Worm (Caenorhabditis elegans): Measurements from ENCODE around the gene cnp-2.

Gene cnp-2

DNA sequence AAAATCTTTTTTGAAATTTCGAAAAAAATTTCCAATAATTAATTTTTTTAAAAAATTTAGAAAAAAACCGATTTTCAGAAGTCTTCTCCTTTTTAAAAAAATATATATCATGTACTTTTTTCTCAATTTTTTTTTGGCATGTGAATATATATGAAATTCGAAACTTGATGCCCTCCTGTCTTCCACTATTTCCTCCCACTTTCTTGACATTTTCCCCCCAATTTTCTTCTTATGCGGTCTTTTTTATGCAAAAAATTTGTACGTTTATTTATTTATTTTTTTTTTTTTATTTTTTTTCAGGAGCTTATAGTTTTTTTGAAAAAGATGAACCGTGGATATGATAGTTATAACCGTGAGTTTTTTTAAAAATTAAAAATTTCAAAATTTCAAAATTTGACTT lies at the start of gene cnp-2:
Gene cnp-2, plus strand, starts transcription at position 301 of the 400 bp plus-strand sequence.
- TF ChIP-seq ref-1 (GFP tag; conservative IDR thresholded peaks at IDR 0.05) (no peak), cog-1 (tag; optimal IDR thresholded peaks at IDR 0.05) (no peak), ztf-23 (GFP tag; IDR thresholded peaks at IDR 0.05) (no peak), flt-1 (GFP tag; IDR thresholded peaks at IDR 0.05) (no peak), ztf-29 (GFP tag; IDR thresholded peaks at IDR 0.05) (no peak), tab-1 (GFP tag; IDR thresholded peaks at IDR 0.05) (no peak), T22C8.4 (GFP tag; IDR thresholded peaks at IDR 0.05) (no peak), med-1 (GFP tag; optimal IDR thresholded peaks at IDR 0.05; ENCODE audit: insufficient read depth) (no peak), klf-2 (GFP tag; conservative IDR thresholded peaks at IDR 0.05) (no peak)

ce11 chrII:12711490-12711889 lies 49.1 kb upstream of the cnp-2 start:
- TF ChIP-seq med-1 (GFP tag; optimal IDR thresholded peaks at IDR 0.05; ENCODE audit: insufficient read depth), result no peak
- no peak for TF ChIP-seq tab-1 (GFP tag; IDR thresholded peaks at IDR 0.05)
- TF ChIP-seq ztf-23 (GFP tag; IDR thresholded peaks at IDR 0.05), result no peak
- TF ChIP-seq klf-2 (GFP tag; conservative IDR thresholded peaks at IDR 0.05), result no peak
- TF ChIP-seq T22C8.4 (GFP tag; IDR thresholded peaks at IDR 0.05), result no peak
- no peak for TF ChIP-seq ztf-29 (GFP tag; IDR thresholded peaks at IDR 0.05)
- TF ChIP-seq ref-1 (GFP tag; conservative IDR thresholded peaks at IDR 0.05), result no peak
- no peak for TF ChIP-seq flt-1 (GFP tag; IDR thresholded peaks at IDR 0.05)

- TF ChIP-seq ref-1 (GFP tag; conservative IDR thresholded peaks at IDR 0.05) (no peak), cog-1 (tag; optimal IDR thresholded peaks at IDR 0.05) (no peak), klf-2 (GFP tag; conservative IDR thresholded peaks at IDR 0.05) (no peak), tab-1 (GFP tag; IDR thresholded peaks at IDR 0.05) (no peak), flt-1 (GFP tag; IDR thresholded peaks at IDR 0.05) (no peak), T22C8.4 (GFP tag; IDR thresholded peaks at IDR 0.05) (no peak), ztf-23 (GFP tag; IDR thresholded peaks at IDR 0.05) (no peak), ztf-29 (GFP tag; IDR thresholded peaks at IDR 0.05) (no peak), med-1 (GFP tag; optimal IDR thresholded peaks at IDR 0.05; ENCODE audit: insufficient read depth) (no peak)
Measured at ce11 chrII:12715757-12716350, 44.7 kb upstream of the cnp-2 start.

- TF ChIP-seq ref-1 (GFP tag; conservative IDR thresholded peaks at IDR 0.05), result no peak
Measured at ce11 chrII:12722049-12722448, 38.5 kb upstream of the cnp-2 start.

ce11 chrII:12722685-12723287 lies 37.8 kb upstream of the cnp-2 start:
- no peak for TF ChIP-seq med-1 (GFP tag; optimal IDR thresholded peaks at IDR 0.05; ENCODE audit: insufficient read depth)
- TF ChIP-seq klf-2 (GFP tag; conservative IDR thresholded peaks at IDR 0.05), result no peak
- TF ChIP-seq ztf-29 (GFP tag; IDR thresholded peaks at IDR 0.05), result no peak
- no peak for TF ChIP-seq T22C8.4 (GFP tag; IDR thresholded peaks at IDR 0.05)
- TF ChIP-seq ref-1 (GFP tag; conservative IDR thresholded peaks at IDR 0.05), result no peak
- no peak for TF ChIP-seq flt-1 (GFP tag; IDR thresholded peaks at IDR 0.05)
- TF ChIP-seq tab-1 (GFP tag; IDR thresholded peaks at IDR 0.05), result no peak
- no peak for TF ChIP-seq cog-1 (tag; optimal IDR thresholded peaks at IDR 0.05)
- TF ChIP-seq ztf-23 (GFP tag; IDR thresholded peaks at IDR 0.05), result no peak

DNA sequence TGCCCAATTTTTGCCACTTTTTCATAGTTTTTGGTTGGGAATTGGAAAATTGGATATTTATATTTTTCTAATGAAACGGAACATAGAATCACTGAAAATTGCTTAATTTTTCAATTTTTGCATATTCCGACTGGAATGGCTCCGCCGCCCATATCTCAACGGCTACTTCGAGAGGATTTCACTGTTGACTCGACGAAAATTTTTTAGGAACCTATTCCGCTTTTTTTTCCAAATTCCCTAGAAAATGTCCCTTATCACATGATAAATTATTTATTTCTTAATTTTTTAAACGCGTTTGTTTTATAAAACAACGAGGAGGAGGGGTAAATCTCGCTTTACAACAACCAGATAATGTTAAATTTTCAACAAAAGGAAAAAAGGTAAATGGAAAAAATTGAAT lies 33.9 kb upstream of the cnp-2 start:
- TF ChIP-seq ref-1 (GFP tag; conservative IDR thresholded peaks at IDR 0.05), result no peak
- TF ChIP-seq klf-2 (GFP tag; conservative IDR thresholded peaks at IDR 0.05), result no peak
- TF ChIP-seq cog-1 (tag; optimal IDR thresholded peaks at IDR 0.05), result no peak

- TF ChIP-seq klf-2 (GFP tag; conservative IDR thresholded peaks at IDR 0.05), result no peak
Measured at ce11 chrII:12727871-12728270, 32.7 kb upstream of the cnp-2 start.

DNA sequence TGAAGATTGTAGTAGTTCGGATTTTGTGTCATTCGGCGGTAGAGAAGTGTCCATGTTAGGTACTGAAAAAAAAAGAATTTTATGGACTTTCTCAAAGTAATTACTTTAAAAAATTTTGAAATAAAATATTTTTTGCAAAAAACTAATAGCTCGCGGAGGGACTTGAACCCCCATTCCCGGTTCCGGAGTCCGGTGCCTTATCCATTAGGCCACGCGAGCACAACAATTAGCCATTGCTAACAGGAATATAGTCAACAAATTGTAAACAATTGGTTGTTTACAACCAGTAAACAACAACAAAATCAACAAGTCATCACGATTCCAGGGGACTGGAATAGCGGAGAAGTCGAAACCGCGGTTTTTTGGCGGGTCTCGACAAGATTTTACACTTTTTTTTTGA lies 32.0 kb upstream of the cnp-2 start:
- TF ChIP-seq T22C8.4 (GFP tag; IDR thresholded peaks at IDR 0.05) (no peak), ztf-29 (GFP tag; IDR thresholded peaks at IDR 0.05) (no peak), flt-1 (GFP tag; IDR thresholded peaks at IDR 0.05) (no peak), tab-1 (GFP tag; IDR thresholded peaks at IDR 0.05) (no peak), ref-1 (GFP tag; conservative IDR thresholded peaks at IDR 0.05) (no peak), klf-2 (GFP tag; conservative IDR thresholded peaks at IDR 0.05) (no peak), ztf-23 (GFP tag; IDR thresholded peaks at IDR 0.05) (no peak), cog-1 (tag; optimal IDR thresholded peaks at IDR 0.05) (no peak)

ce11 chrII:12729952-12730351 lies 30.6 kb upstream of the cnp-2 start:
- TF ChIP-seq cog-1 (tag; optimal IDR thresholded peaks at IDR 0.05), result no peak
- TF ChIP-seq tab-1 (GFP tag; IDR thresholded peaks at IDR 0.05), result no peak
- no peak for TF ChIP-seq klf-2 (GFP tag; conservative IDR thresholded peaks at IDR 0.05)
- no peak for TF ChIP-seq ref-1 (GFP tag; conservative IDR thresholded peaks at IDR 0.05)
- no peak for TF ChIP-seq ztf-23 (GFP tag; IDR thresholded peaks at IDR 0.05)
- no peak for TF ChIP-seq ztf-29 (GFP tag; IDR thresholded peaks at IDR 0.05)
- no peak for TF ChIP-seq flt-1 (GFP tag; IDR thresholded peaks at IDR 0.05)
- TF ChIP-seq med-1 (GFP tag; optimal IDR thresholded peaks at IDR 0.05; ENCODE audit: insufficient read depth), result no peak
- TF ChIP-seq T22C8.4 (GFP tag; IDR thresholded peaks at IDR 0.05), result no peak

- TF ChIP-seq med-1 (GFP tag; optimal IDR thresholded peaks at IDR 0.05; ENCODE audit: insufficient read depth), result no peak
- TF ChIP-seq cog-1 (tag; optimal IDR thresholded peaks at IDR 0.05), result no peak
- no peak for TF ChIP-seq klf-2 (GFP tag; conservative IDR thresholded peaks at IDR 0.05)
- no peak for TF ChIP-seq tab-1 (GFP tag; IDR thresholded peaks at IDR 0.05)
- TF ChIP-seq T22C8.4 (GFP tag; IDR thresholded peaks at IDR 0.05), result no peak
- no peak for TF ChIP-seq ztf-29 (GFP tag; IDR thresholded peaks at IDR 0.05)
- TF ChIP-seq ztf-23 (GFP tag; IDR thresholded peaks at IDR 0.05), result no peak
- no peak for TF ChIP-seq ref-1 (GFP tag; conservative IDR thresholded peaks at IDR 0.05)
- TF ChIP-seq flt-1 (GFP tag; IDR thresholded peaks at IDR 0.05), result no peak
Measured at ce11 chrII:12736579-12736978, 24.0 kb upstream of the cnp-2 start, which contains the start of gene snrp-200. Gene snrp-200, minus strand, starts transcription at chrII:12736910.

All from whole organism, midembryonic.